Worm (Caenorhabditis elegans) whole organism, L3 larva: Measurements from ENCODE around the gene F52C9.3.

Experiments used
- ZK546.5 ChIP-seq: sonication (generic microtip); optimal IDR thresholded peaks from 2 replicates; lab custom pipeline; 2017; ENCODE audit warnings: missing biosample characterization, missing genetic modification characterization
- aly-2 ChIP-seq: fragments of 150-350 bp; optimal IDR thresholded peaks from 2 replicates; lab custom pipeline; 2014; ENCODE audit warnings: missing biosample characterization, missing genetic modification characterization
- ama-1 ChIP-seq: fragments of 150-350 bp; optimal IDR thresholded peaks from 2 replicates; lab custom pipeline; 2018
- ceh-16 ChIP-seq: sonication (generic microtip); optimal IDR thresholded peaks from 2 replicates; lab custom pipeline; 2017; ENCODE audit warnings: missing biosample characterization, missing genetic modification characterization
- ceh-9 ChIP-seq: sonication (generic microtip); optimal IDR thresholded peaks from 2 replicates; lab custom pipeline; 2018; ENCODE audit warnings: missing biosample characterization, missing genetic modification characterization
- daf-12 ChIP-seq: fragments of 150-350 bp; optimal IDR thresholded peaks from 2 replicates; lab custom pipeline; 2014; ENCODE audit warnings: missing biosample characterization, missing genetic modification reagents, missing genetic modification characterization
- egl-27 ChIP-seq: sonication (generic microtip); optimal IDR thresholded peaks from 4 replicates; lab custom pipeline; 2017; ENCODE audit warnings: missing biosample characterization, missing genetic modification reagents, missing genetic modification characterization
- egl-5 ChIP-seq: fragments of 150-350 bp; optimal IDR thresholded peaks from 2 replicates; lab custom pipeline; 2017; ENCODE audit warnings: missing biosample characterization, missing genetic modification reagents, missing genetic modification characterization, inconsistent platforms
- elt-1 ChIP-seq: fragments of 150-350 bp; optimal IDR thresholded peaks from 2 replicates; lab custom pipeline; 2014; ENCODE audit warnings: missing biosample characterization, missing genetic modification characterization
- elt-2 ChIP-seq: sonication (generic microtip); optimal IDR thresholded peaks from 2 replicates; lab custom pipeline; 2016; ENCODE audit warnings: missing genetic modification reagents, mild to moderate bottlenecking, missing genetic modification characterization, missing compliant biosample characterization
- elt-3 ChIP-seq, 3 experiments: fragments of 150-350 bp in 1 of 3; sonication (generic microtip) in 2 of 3; optimal IDR thresholded peaks; 2 replicates in 2 of 3; 4 replicates in 1 of 3; lab custom pipeline; 2014 to 2017; ENCODE audit warnings: missing biosample characterization in 3 of 3, missing genetic modification characterization in 3 of 3
- eor-1 ChIP-seq, 2 experiments: fragments of 150-350 bp; optimal IDR thresholded peaks; 2 replicates each; lab custom pipeline; 2014 to 2018; ENCODE audit warnings: missing biosample characterization in 2 of 2, missing genetic modification characterization in 2 of 2
- fkh-2 ChIP-seq: fragments of 150-350 bp; optimal IDR thresholded peaks from 2 replicates; lab custom pipeline; 2014; ENCODE audit warnings: missing biosample characterization, missing genetic modification reagents, missing genetic modification characterization
- hmg-11 ChIP-seq: sonication (generic microtip); optimal IDR thresholded peaks from 2 replicates; lab custom pipeline; 2016; ENCODE audit warnings: missing genetic modification characterization, missing compliant biosample characterization
- jun-1 ChIP-seq: fragments of 150-350 bp; optimal IDR thresholded peaks from 2 replicates; lab custom pipeline; 2014; ENCODE audit warnings: missing biosample characterization, missing genetic modification reagents, missing genetic modification characterization
- lin-15B ChIP-seq: fragments of 150-350 bp; optimal IDR thresholded peaks from 2 replicates; lab custom pipeline; 2014; ENCODE audit warnings: missing biosample characterization, missing genetic modification characterization
- lin-39 ChIP-seq: fragments of 150-350 bp; optimal IDR thresholded peaks from 2 replicates; lab custom pipeline; 2018; ENCODE audit warnings: missing biosample characterization, missing genetic modification reagents, missing genetic modification characterization
- lsy-12 ChIP-seq: sonication (generic microtip); optimal IDR thresholded peaks from 2 replicates; lab custom pipeline; 2016; ENCODE audit warnings: mild to moderate bottlenecking, missing genetic modification characterization, missing compliant biosample characterization
- mml-1 ChIP-seq: fragments of 150-350 bp; sonication (generic microtip); optimal IDR thresholded peaks from 3 replicates; lab custom pipeline; 2014; ENCODE audit warnings: missing biosample characterization, missing genetic modification characterization
- nfya-1 ChIP-seq: sonication (generic microtip); optimal IDR thresholded peaks from 2 replicates; lab custom pipeline; 2017; ENCODE audit warnings: missing genetic modification characterization, mild to moderate bottlenecking, missing compliant biosample characterization, antibody characterized with exemption, moderate library complexity; ENCODE audit not compliant: insufficient read depth
- nhr-11 ChIP-seq: fragments of 150-350 bp; optimal IDR thresholded peaks from 2 replicates; lab custom pipeline; 2014; ENCODE audit warnings: missing biosample characterization, missing genetic modification characterization
- nhr-12 ChIP-seq: fragments of 150-350 bp; optimal IDR thresholded peaks from 2 replicates; lab custom pipeline; 2014; ENCODE audit warnings: missing biosample characterization, missing genetic modification characterization
- nhr-23 ChIP-seq: fragments of 150-350 bp; optimal IDR thresholded peaks from 2 replicates; lab custom pipeline; 2014; ENCODE audit warnings: missing biosample characterization, missing genetic modification reagents, missing genetic modification characterization
- nhr-43 ChIP-seq: sonication (generic microtip); optimal IDR thresholded peaks from 2 replicates; lab custom pipeline; 2016; ENCODE audit warnings: mild to moderate bottlenecking, missing genetic modification characterization, missing compliant biosample characterization; ENCODE audit not compliant: poor library complexity, severe bottlenecking
- nhr-67 ChIP-seq: fragments of 150-350 bp; optimal IDR thresholded peaks from 2 replicates; lab custom pipeline; 2014; ENCODE audit warnings: missing biosample characterization, missing genetic modification characterization
- nhr-77 ChIP-seq: fragments of 150-350 bp; optimal IDR thresholded peaks from 2 replicates; lab custom pipeline; 2014; ENCODE audit warnings: missing biosample characterization, missing genetic modification characterization
- pha-4 ChIP-seq: fragments of 150-350 bp; optimal IDR thresholded peaks from 2 replicates; lab custom pipeline; 2014; ENCODE audit warnings: missing biosample characterization, missing genetic modification reagents, missing genetic modification characterization
- pqm-1 ChIP-seq: fragments of 150-350 bp; optimal IDR thresholded peaks from 2 replicates; lab custom pipeline; 2017; ENCODE audit warnings: missing biosample characterization, missing genetic modification characterization, inconsistent platforms
- sea-2 ChIP-seq: fragments of 150-350 bp; sonication (generic microtip); optimal IDR thresholded peaks from 4 replicates; lab custom pipeline; 2014; ENCODE audit warnings: missing biosample characterization, missing genetic modification reagents, missing genetic modification characterization
- skn-1 ChIP-seq: fragments of 150-350 bp; optimal IDR thresholded peaks from 2 replicates; lab custom pipeline; 2014; ENCODE audit warnings: missing biosample characterization, missing genetic modification characterization
- snpc-4 ChIP-seq: fragments of 150-350 bp; optimal IDR thresholded peaks from 2 replicates; lab custom pipeline; 2014; ENCODE audit warnings: missing biosample characterization, missing genetic modification characterization
- tbx-2 ChIP-seq: sonication (generic microtip); optimal IDR thresholded peaks from 2 replicates; lab custom pipeline; 2016; ENCODE audit warnings: mild to moderate bottlenecking, missing genetic modification characterization, missing compliant biosample characterization
- unc-39 ChIP-seq: sonication (generic microtip); optimal IDR thresholded peaks from 4 replicates; lab custom pipeline; 2017; ENCODE audit warnings: missing biosample characterization, missing genetic modification characterization
- unc-62 ChIP-seq: fragments of 150-350 bp; sonication (generic microtip); optimal IDR thresholded peaks from 4 replicates; lab custom pipeline; 2014; ENCODE audit warnings: missing biosample characterization, missing genetic modification reagents, missing genetic modification characterization
- zag-1 ChIP-seq: fragments of 150-350 bp; optimal IDR thresholded peaks from 2 replicates; lab custom pipeline; 2014; ENCODE audit warnings: missing biosample characterization, missing genetic modification characterization
- ztf-11 ChIP-seq: fragments of 150-350 bp; optimal IDR thresholded peaks from 2 replicates; lab custom pipeline; 2014; ENCODE audit warnings: missing biosample characterization, missing genetic modification characterization

F52C9.3 gene

DNA sequence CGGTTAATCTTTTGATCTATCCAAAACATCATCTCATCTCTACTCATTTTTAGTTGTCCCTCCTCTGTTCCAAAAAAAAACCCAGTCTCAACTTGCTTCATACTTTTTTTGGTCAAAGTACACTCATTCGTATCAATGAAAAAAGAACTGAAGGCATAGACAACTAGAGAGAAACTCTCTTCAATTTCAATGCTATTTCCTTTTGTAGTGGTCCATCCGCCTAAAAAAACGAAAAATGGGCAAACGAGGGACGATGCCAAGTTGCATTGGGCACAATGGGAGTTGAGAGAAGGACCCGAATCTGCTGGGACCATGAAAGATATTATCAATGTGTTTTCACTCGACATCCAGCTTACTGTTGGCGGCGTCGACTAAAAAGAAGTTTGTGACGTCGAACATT is 41.5 kb upstream of the F52C9.3 start (continued):
- TF ChIP-seq snpc-4 (tag; lab: Kevin White, UChicago), result no peak
- peak; percentile 17 for TF ChIP-seq elt-1 (tag; lab: Kevin White, UChicago)
- TF ChIP-seq elt-3 (tag; optimal IDR thresholded peaks at IDR 0.05; lab: Kevin White, UChicago), result no peak

DNA sequence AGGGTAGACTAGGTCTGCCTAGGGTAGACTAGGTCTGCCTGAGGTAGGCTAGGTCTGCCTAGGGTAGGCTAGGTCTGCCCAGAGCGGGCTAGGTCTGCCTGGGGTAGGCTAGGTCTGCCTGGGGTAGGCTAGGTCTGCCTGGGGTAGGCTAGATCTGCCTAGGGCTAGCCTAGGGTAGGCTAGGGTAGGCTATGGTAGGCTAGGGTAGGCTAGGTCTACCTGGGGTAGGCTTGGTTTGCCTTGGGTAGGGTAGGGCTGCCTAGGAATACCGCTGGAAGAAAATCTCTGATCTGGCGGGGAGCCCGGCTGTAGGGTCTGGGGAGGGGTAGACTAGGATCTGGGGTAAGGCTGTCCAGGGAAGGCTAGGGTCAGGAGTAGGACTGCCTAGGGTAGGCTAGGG is 36.2 kb upstream of the F52C9.3 start:
- TF ChIP-seq mml-1 (tag; lab: Kevin White, UChicago) (no peak), lsy-12 (tag; lab: Kevin White, UChicago) (no peak), daf-12 (no peak)

DNA sequence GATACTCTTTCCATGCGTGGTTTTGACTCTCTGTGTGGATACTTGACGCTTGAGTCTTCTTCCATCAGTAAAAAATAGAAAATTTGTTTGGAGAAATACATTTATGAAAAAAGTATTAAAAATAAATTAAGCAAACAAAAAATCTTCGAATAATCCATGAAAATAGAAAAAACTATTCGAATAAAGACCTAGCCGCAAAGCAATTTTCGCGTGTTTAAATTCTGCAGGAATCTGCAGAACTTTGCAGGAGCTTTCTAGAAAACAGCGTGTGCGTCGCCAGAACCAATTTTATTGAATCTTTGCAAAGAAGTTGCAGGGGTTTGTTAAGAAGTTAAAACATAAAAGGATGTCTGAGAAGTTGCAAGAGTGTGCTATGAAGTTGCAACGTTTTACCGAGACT is 35.5 kb upstream of the F52C9.3 start, which contains the start of gene ZC395.11:
ZC395.11 (minus strand) TSS at position 101 of the 400 bp plus-strand sequence.
- TF ChIP-seq unc-62 (no peak), nhr-43 (no peak), nhr-11 (tag; lab: Kevin White, UChicago) (no peak), ZK546.5 (no peak), elt-3 (tag; optimal IDR thresholded peaks at IDR 0.05; lab: Kevin White, UChicago) (no peak), elt-1 (tag; lab: Kevin White, UChicago) (no peak), sea-2 (GFP tag; lab: Kevin White, UChicago) (no peak), tbx-2 (tag; lab: Kevin White, UChicago) (no peak), pqm-1 (tag; lab: Kevin White, UChicago) (no peak), nhr-77 (tag; lab: Kevin White, UChicago) (no peak), egl-5 (tag; lab: Kevin White, UChicago) (no peak), nhr-67 (tag; lab: Kevin White, UChicago) (no peak), snpc-4 (tag; lab: Kevin White, UChicago) (no peak), egl-27 (no peak), ztf-11 (tag; lab: Kevin White, UChicago) (no peak), unc-39 (no peak)

DNA sequence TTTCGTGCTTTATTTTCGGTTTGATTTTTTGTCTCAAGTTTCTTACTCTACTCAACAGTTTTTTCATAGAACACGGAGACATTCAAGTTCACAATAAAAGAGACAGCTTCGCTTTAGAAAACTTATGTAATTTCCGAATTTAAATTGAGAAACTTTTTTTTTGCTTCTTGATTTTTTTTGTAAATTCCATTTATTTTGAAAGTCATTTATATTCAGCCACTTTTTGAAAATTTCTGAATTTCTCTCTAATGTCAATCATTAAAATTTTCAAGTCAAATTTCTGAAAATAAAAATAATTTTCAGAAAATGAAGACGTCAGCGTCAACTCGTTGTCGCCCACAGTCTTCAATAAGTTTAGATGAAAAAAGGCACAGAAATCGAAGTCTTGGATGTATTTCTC is 33.8 kb upstream of the F52C9.3 start, which contains the start of gene T15B12.1:
T15B12.1 (plus strand) TSS at position 301 of the 400 bp plus-strand sequence.
- TF ChIP-seq skn-1 (tag; lab: Kevin White, UChicago), result no peak
- no peak for TF ChIP-seq lsy-12 (tag; lab: Kevin White, UChicago)
- no peak for TF ChIP-seq lin-39 (tag; lab: Kevin White, UChicago)

DNA sequence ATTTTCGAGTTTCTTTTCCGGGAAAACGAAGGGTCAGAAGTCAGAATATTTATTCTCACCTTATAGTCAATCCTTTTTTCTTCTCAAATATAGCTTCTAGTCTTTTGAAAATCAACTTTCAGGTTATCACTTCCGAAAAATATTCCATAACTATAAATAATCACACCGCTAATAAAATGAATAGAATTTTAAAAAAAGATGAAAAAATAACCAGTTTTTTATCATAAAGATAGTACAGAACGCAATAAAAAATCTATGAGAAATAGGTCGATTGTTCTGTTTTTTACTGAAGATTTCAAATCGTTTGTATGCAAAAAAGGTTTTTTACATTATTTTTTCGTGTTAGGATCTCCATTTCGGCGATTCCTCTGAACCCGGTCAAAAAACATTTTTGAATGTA is 31.5 kb upstream of the F52C9.3 start:
- TF ChIP-seq nhr-11 (tag; lab: Kevin White, UChicago) (no peak), aly-2 (tag; lab: Kevin White, UChicago) (no peak)

DNA sequence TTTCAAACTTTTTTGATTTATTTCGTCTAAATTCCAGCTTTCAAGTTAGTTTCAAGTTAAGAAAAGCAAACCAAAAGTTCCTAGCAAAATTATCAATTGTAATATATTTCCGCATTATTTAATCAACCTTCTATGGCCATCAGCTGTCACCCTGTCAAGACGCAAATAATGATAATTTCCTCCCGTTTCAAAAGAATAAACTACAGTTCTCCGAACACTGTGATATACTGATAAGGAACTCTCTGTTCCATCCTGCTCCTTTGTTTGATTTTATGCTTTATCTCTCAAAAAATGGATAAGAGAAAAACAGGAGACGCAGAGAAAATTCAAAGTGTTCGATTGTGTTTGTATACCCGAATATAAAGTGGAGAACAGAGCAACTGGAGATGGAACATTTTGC is 30.4 kb upstream of the F52C9.3 start:
- no peak for TF ChIP-seq fkh-2
- peak; percentile 89 for TF ChIP-seq elt-2
- peak; percentile 77 for TF ChIP-seq pqm-1 (tag; lab: Kevin White, UChicago)
- TF ChIP-seq unc-39, result no peak

DNA sequence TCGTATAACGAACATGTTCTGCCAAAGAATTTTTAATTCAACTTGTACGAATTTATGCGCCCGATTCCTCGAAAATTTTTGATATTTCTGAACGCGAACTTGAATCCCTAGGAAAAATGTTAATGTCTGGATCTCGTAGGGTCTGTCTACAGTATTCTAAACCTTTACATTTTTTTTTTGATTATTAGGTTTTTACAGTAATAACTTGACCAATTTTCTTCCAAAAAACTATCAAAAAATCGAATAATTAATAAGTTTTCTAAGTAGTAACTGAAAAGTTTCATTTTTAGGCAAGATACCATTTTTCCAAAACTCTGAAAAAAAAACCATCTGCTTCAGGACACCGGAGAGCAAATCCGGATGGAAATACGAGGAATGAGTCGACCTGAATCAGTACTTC is 27.4 kb upstream of the F52C9.3 start:
- TF ChIP-seq ceh-9 (tag; lab: Kevin White, UChicago), result no peak
- no peak for TF ChIP-seq nhr-77 (tag; lab: Kevin White, UChicago)
- TF ChIP-seq skn-1 (tag; lab: Kevin White, UChicago), result no peak
- no peak for TF ChIP-seq egl-5 (tag; lab: Kevin White, UChicago)
- TF ChIP-seq jun-1, result no peak
- no peak for TF ChIP-seq ceh-16 (tag; lab: Kevin White, UChicago)
- TF ChIP-seq nhr-67 (tag; lab: Kevin White, UChicago), result no peak
- TF ChIP-seq aly-2 (tag; lab: Kevin White, UChicago), result no peak

DNA sequence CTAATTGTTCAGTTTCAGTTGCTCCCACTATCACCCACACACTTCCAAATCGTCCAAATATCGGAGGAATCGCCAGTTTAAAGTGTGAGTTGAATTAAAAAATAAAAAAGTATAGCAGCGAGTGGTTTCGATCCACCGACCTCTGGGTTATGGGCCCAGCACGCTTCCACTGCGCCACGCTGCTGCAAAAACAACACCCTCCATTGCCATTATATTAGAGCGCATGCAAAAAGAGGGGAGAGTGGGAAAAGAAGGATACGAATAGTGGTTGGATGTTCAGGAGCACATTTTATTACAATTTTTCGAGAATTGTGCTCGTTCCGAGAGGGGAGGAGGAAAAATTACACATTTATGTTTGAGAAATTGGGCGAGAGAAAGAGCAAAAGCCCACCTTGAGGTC is 26.8 kb upstream of the F52C9.3 start:
- TF ChIP-seq nhr-12 (no peak), ZK546.5 (no peak), jun-1 (no peak), ztf-11 (tag; lab: Kevin White, UChicago) (no peak), lin-39 (tag; lab: Kevin White, UChicago) (peak; percentile 46), nhr-23 (tag; lab: Kevin White, UChicago) (no peak), lsy-12 (tag; lab: Kevin White, UChicago) (peak; percentile 61), zag-1 (tag; lab: Kevin White, UChicago) (no peak), unc-39 (no peak), ceh-9 (tag; lab: Kevin White, UChicago) (no peak), fkh-2 (no peak), lin-15B (peak; percentile 26), eor-1 (tag; optimal IDR thresholded peaks at IDR 0.05; lab: Kevin White, UChicago) (no peak), ama-1 (lab: Kevin White, UChicago) (peak; percentile 25), pqm-1 (tag; lab: Kevin White, UChicago) (peak; percentile 9), tbx-2 (tag; lab: Kevin White, UChicago) (peak; percentile 40), hmg-11 (tag; lab: Kevin White, UChicago) (peak; percentile 33), elt-2 (peak; percentile 36), pha-4 (tag; lab: Kevin White, UChicago) (peak; percentile 47), egl-5 (tag; lab: Kevin White, UChicago) (peak; percentile 6), unc-62 (no peak), nhr-43 (peak; percentile 14), nfya-1 (tag; lab: Kevin White, UChicago) (peak; percentile 53)
